Worm (Caenorhabditis elegans) whole organism, mixed stage, embryonic: Measurements from ENCODE around the gene srh-92.

Experiments
- blmp-1 ChIP-seq: fragments of 150-350 bp; optimal IDR thresholded peaks from 2 replicates; lab custom pipeline; 2014; ENCODE audit warnings: missing biosample characterization, missing genetic modification characterization
- ceh-43 ChIP-seq: fragments of 200-800 bp; sonication (Bioruptor generic); optimal IDR thresholded peaks from 2 replicates; lab custom pipeline; 2018; ENCODE audit warnings: mild to moderate bottlenecking, missing genetic modification characterization, moderate library complexity, missing compliant biosample characterization
- elt-1 ChIP-seq: sonication (generic microtip); optimal IDR thresholded peaks from 2 replicates; lab custom pipeline; 2017; ENCODE audit warnings: missing genetic modification characterization, mild to moderate bottlenecking, missing compliant biosample characterization, antibody characterized with exemption, moderate library complexity, borderline replicate concordance; ENCODE audit not compliant: insufficient read depth
- mep-1 ChIP-seq: fragments of 150-350 bp; optimal IDR thresholded peaks from 2 replicates; lab custom pipeline; 2017; ENCODE audit warnings: missing biosample characterization, missing genetic modification reagents, missing genetic modification characterization, inconsistent platforms
- nhr-12 ChIP-seq: fragments of 150-350 bp; optimal IDR thresholded peaks from 2 replicates; lab custom pipeline; 2014; ENCODE audit warnings: missing biosample characterization, missing genetic modification characterization
- nhr-237 ChIP-seq: fragments of 150-350 bp; optimal IDR thresholded peaks from 2 replicates; lab custom pipeline; 2014; ENCODE audit warnings: missing biosample characterization, missing genetic modification characterization
- nhr-28 ChIP-seq: fragments of 150-350 bp; optimal IDR thresholded peaks from 2 replicates; lab custom pipeline; 2014; ENCODE audit warnings: missing biosample characterization, missing genetic modification characterization
- nhr-76 ChIP-seq: sonication (generic microtip); optimal IDR thresholded peaks from 2 replicates; lab custom pipeline; 2017; ENCODE audit warnings: missing biosample characterization, missing genetic modification characterization
- pha-4 ChIP-seq: fragments of 150-350 bp; optimal IDR thresholded peaks from 2 replicates; lab custom pipeline; 2018; ENCODE audit warnings: missing biosample characterization, missing genetic modification reagents, missing genetic modification characterization
- snpc-4 ChIP-seq: fragments of 150-350 bp; optimal IDR thresholded peaks from 2 replicates; lab custom pipeline; 2014; ENCODE audit warnings: missing biosample characterization, missing genetic modification characterization
- tbx-8 ChIP-seq: fragments of 200-800 bp; sonication (Bioruptor generic); optimal IDR thresholded peaks from 2 replicates; lab custom pipeline; 2018; ENCODE audit warnings: mild to moderate bottlenecking, missing genetic modification characterization, moderate library complexity, missing compliant biosample characterization
- unc-120 ChIP-seq: sonication (generic microtip); optimal IDR thresholded peaks from 2 replicates; lab custom pipeline; 2017; ENCODE audit warnings: missing genetic modification characterization, missing compliant biosample characterization; ENCODE audit not compliant: poor library complexity, severe bottlenecking
- unc-39 ChIP-seq: fragments of 150-350 bp; optimal IDR thresholded peaks from 2 replicates; lab custom pipeline; 2014; ENCODE audit warnings: missing biosample characterization, missing genetic modification characterization
- unc-62 ChIP-seq: fragments of 150-350 bp; optimal IDR thresholded peaks from 2 replicates; lab custom pipeline; 2014; ENCODE audit warnings: missing biosample characterization, missing genetic modification reagents, missing genetic modification characterization

DNA sequence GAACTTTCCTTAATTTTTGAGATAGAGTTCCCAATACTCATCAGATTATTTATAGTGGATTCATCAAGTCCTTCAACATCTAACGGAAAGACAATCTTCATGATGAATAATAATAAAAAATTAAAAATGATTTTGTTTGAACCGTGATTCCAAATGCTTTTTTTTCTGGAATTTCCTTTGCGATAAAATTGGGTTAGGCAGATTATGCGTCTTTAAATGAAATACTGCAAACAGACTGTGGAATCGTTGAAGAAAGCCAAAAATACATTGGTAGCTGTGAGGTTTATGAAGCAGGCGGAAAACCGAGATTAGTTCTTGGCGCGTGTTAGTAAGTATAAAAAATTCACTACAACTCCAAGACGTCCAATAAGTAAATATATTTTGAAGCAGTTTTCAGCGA is 34.2 kb downstream of the srh-92 start, which contains the start of gene srw-68:
- TF ChIP-seq ceh-43, result no peak
- TF ChIP-seq tbx-8 (GFP tag; lab: Kevin White, UChicago), result no peak
- no peak for TF ChIP-seq nhr-237 (tag; lab: Kevin White, UChicago)
- TF ChIP-seq nhr-28 (tag; lab: Kevin White, UChicago), result no peak
- no peak for TF ChIP-seq mep-1 (tag; lab: Kevin White, UChicago)
- TF ChIP-seq pha-4 (tag; lab: Kevin White, UChicago), result no peak
- no peak for TF ChIP-seq snpc-4
- no peak for TF ChIP-seq elt-1 (tag; lab: Kevin White, UChicago)
- TF ChIP-seq nhr-76 (tag; lab: Kevin White, UChicago), result no peak
- no peak for TF ChIP-seq nhr-12
- no peak for TF ChIP-seq blmp-1 (tag; lab: Kevin White, UChicago)
- no peak for TF ChIP-seq unc-120 (tag; lab: Kevin White, UChicago)
- TF ChIP-seq unc-39 (tag; lab: Kevin White, UChicago), result no peak
- TF ChIP-seq unc-62 (GFP tag; lab: Kevin White, UChicago), result no peak
